Worm (Caenorhabditis elegans) whole organism, young adult: Measurements from ENCODE around the gene R09A8.5.

Experiments used
- B0336.3 ChIP-seq: fragments of 200-800 bp; sonication (Bioruptor generic); IDR thresholded peaks from 2 replicates; pipeline ENCODE4 v1.3.6; 2022; ENCODE audit warnings: missing genetic modification characterization, missing compliant biosample characterization
- F22D6.2 ChIP-seq: sonication (generic microtip); optimal IDR thresholded peaks from 2 replicates; lab custom pipeline; 2016; ENCODE audit warnings: mild to moderate bottlenecking, missing genetic modification characterization, missing compliant biosample characterization
- F37B4.10 ChIP-seq: fragments of 200-800 bp; sonication (Bioruptor generic); IDR thresholded peaks from 2 replicates; pipeline ENCODE4 v1.3.6; 2022; ENCODE audit warnings: missing genetic modification characterization, missing compliant biosample characterization
- F49E8.2 ChIP-seq: sonication (generic microtip); optimal IDR thresholded peaks from 3 replicates; lab custom pipeline; 2017; ENCODE audit warnings: missing genetic modification characterization, mild to moderate bottlenecking, missing compliant biosample characterization, antibody characterized with exemption, moderate library complexity; ENCODE audit not compliant: insufficient read depth
- T07F8.4 ChIP-seq: sonication (generic microtip); optimal IDR thresholded peaks from 2 replicates; lab custom pipeline; 2016; ENCODE audit warnings: mild to moderate bottlenecking, missing genetic modification characterization, moderate library complexity, missing compliant biosample characterization
- T26A5.8 ChIP-seq: sonication (generic microtip); optimal IDR thresholded peaks from 2 replicates; lab custom pipeline; 2016; ENCODE audit warnings: missing genetic modification characterization, missing compliant biosample characterization
- Y53F4B.3 ChIP-seq: fragments of 200-800 bp; sonication (Bioruptor generic); IDR thresholded peaks from 2 replicates; pipeline ENCODE4 v1.3.6; 2022; ENCODE audit warnings: missing genetic modification reagents, missing genetic modification characterization, missing compliant biosample characterization
- Y56A3A.18 ChIP-seq: fragments of 200-800 bp; sonication (Bioruptor generic); IDR thresholded peaks from 2 replicates; pipeline ENCODE4 v1.3.6; 2022; ENCODE audit warnings: missing genetic modification reagents, missing genetic modification characterization, missing compliant biosample characterization
- ama-1 ChIP-seq, 3 experiments: fragments of 150-350 bp in 1 of 3; sonication (generic microtip) in 2 of 3; optimal IDR thresholded peaks; 2 replicates each; lab custom pipeline; 2014 to 2018; ENCODE audit warnings: missing biosample characterization in 2 of 3, missing genetic modification characterization in 2 of 3, missing genetic modification reagents in 2 of 3
- aptf-2 ChIP-seq: fragments of 200-800 bp; sonication (Bioruptor generic); conservative IDR thresholded peaks from 2 replicates; pipeline ENCODE4 v1.3.6; 2022; ENCODE audit warnings: missing genetic modification reagents, missing genetic modification characterization, missing compliant biosample characterization
- atf-7 ChIP-seq: sonication (generic microtip); optimal IDR thresholded peaks from 2 replicates; lab custom pipeline; 2017; ENCODE audit warnings: mild to moderate bottlenecking, missing genetic modification characterization, missing compliant biosample characterization
- attf-3 ChIP-seq: fragments of 200-800 bp; sonication (Bioruptor generic); conservative IDR thresholded peaks from 2 replicates; pipeline ENCODE4 v1.3.6; 2022; ENCODE audit warnings: missing genetic modification reagents, missing genetic modification characterization, missing compliant biosample characterization
- cebp-1 ChIP-seq, 2 experiments: fragments of 200-800 bp in 1 of 2; sonication (Bioruptor generic) in 1 of 2; sonication (generic microtip) in 1 of 2; IDR thresholded peaks in 1 of 2; optimal IDR thresholded peaks in 1 of 2; 2 replicates each; pipeline versions ENCODE4 v1.3.6 to Lab custom; 2017 to 2022; ENCODE audit warnings: missing compliant biosample characterization in 2 of 2, missing genetic modification characterization in 2 of 2, mild to moderate bottlenecking in 1 of 2, missing genetic modification reagents in 1 of 2, moderate library complexity in 1 of 2
- ceh-40 ChIP-seq: fragments of 200-800 bp; sonication (Bioruptor generic); IDR thresholded peaks from 2 replicates; pipeline ENCODE4 v1.3.6; 2022; ENCODE audit warnings: missing genetic modification characterization, missing compliant biosample characterization
- ceh-58 ChIP-seq: fragments of 200-800 bp; sonication (Bioruptor generic); IDR thresholded peaks from 2 replicates; pipeline ENCODE4 v1.3.6; 2022; ENCODE audit warnings: missing genetic modification characterization, missing compliant biosample characterization
- ceh-79 ChIP-seq: sonication (generic microtip); optimal IDR thresholded peaks from 2 replicates; lab custom pipeline; 2017; ENCODE audit warnings: mild to moderate bottlenecking, missing genetic modification characterization, missing compliant biosample characterization
- dox-1 ChIP-seq: fragments of 200-800 bp; sonication (Bioruptor generic); IDR thresholded peaks from 2 replicates; pipeline ENCODE4 v1.3.6; 2022; ENCODE audit warnings: missing genetic modification reagents, missing genetic modification characterization, missing compliant biosample characterization
- efl-1 ChIP-seq: fragments of 150-350 bp; optimal IDR thresholded peaks from 2 replicates; lab custom pipeline; 2014; ENCODE audit warnings: missing biosample characterization, missing genetic modification reagents, missing genetic modification characterization
- egl-18 ChIP-seq: fragments of 200-800 bp; sonication (Bioruptor generic); IDR thresholded peaks from 2 replicates; pipeline ENCODE4 v1.3.6; 2022; ENCODE audit warnings: missing genetic modification reagents, missing genetic modification characterization, missing compliant biosample characterization
- egl-44 ChIP-seq: fragments of 200-800 bp; sonication (Bioruptor generic); IDR thresholded peaks from 2 replicates; pipeline ENCODE4 v1.3.6; 2022; ENCODE audit warnings: missing genetic modification reagents, missing genetic modification characterization, missing compliant biosample characterization
- ekl-4 ChIP-seq: fragments of 200-800 bp; sonication (Bioruptor generic); IDR thresholded peaks from 2 replicates; pipeline ENCODE4 v1.3.6; 2022; ENCODE audit warnings: missing genetic modification reagents, missing genetic modification characterization, missing compliant biosample characterization
- ets-4 ChIP-seq: fragments of 200-800 bp; sonication (Bioruptor generic); optimal IDR thresholded peaks from 2 replicates; lab custom pipeline; 2018; ENCODE audit warnings: mild to moderate bottlenecking, missing genetic modification characterization, missing compliant biosample characterization
- fkh-3 ChIP-seq: sonication (generic microtip); optimal IDR thresholded peaks from 2 replicates; lab custom pipeline; 2016; ENCODE audit warnings: mild to moderate bottlenecking, missing genetic modification characterization, missing compliant biosample characterization
- gei-17 ChIP-seq: fragments of 200-800 bp; sonication (Bioruptor generic); optimal IDR thresholded peaks from 2 replicates; lab custom pipeline; 2018; ENCODE audit warnings: mild to moderate bottlenecking, missing genetic modification characterization, missing compliant biosample characterization
- hmg-1.2 ChIP-seq: fragments of 200-800 bp; sonication (Bioruptor generic); IDR thresholded peaks from 2 replicates; pipeline ENCODE4 v1.3.6; 2022; ENCODE audit warnings: missing genetic modification reagents, missing genetic modification characterization, missing compliant biosample characterization
- hmg-20 ChIP-seq: fragments of 200-800 bp; sonication (Bioruptor generic); IDR thresholded peaks from 2 replicates; pipeline ENCODE4 v1.3.6; 2022; ENCODE audit warnings: missing genetic modification reagents, missing genetic modification characterization, missing compliant biosample characterization
- hsf-1 ChIP-seq: fragments of 200-800 bp; sonication (Bioruptor generic); IDR thresholded peaks from 2 replicates; pipeline ENCODE4 v1.3.6; 2022; ENCODE audit warnings: missing genetic modification reagents, missing genetic modification characterization, missing compliant biosample characterization
- lin-54 ChIP-seq: fragments of 200-800 bp; sonication (Bioruptor generic); optimal IDR thresholded peaks from 2 replicates; lab custom pipeline; 2018; ENCODE audit warnings: mild to moderate bottlenecking, missing genetic modification characterization, missing compliant biosample characterization
- lir-1 ChIP-seq: fragments of 200-800 bp; sonication (Bioruptor generic); conservative IDR thresholded peaks from 2 replicates; pipeline ENCODE4 v1.3.6; 2022; ENCODE audit warnings: missing genetic modification reagents, missing genetic modification characterization, missing compliant biosample characterization
- madf-3 ChIP-seq: fragments of 200-800 bp; sonication (Bioruptor generic); IDR thresholded peaks from 2 replicates; pipeline ENCODE4 v1.3.6; 2022; ENCODE audit warnings: missing genetic modification reagents, missing genetic modification characterization, missing compliant biosample characterization
- madf-6 ChIP-seq: fragments of 200-800 bp; sonication (Bioruptor generic); IDR thresholded peaks from 2 replicates; pipeline ENCODE4 v1.3.6; 2022; ENCODE audit warnings: missing genetic modification reagents, missing genetic modification characterization, missing compliant biosample characterization
- mxl-1 ChIP-seq: sonication (generic microtip); optimal IDR thresholded peaks from 2 replicates; lab custom pipeline; 2016; ENCODE audit warnings: missing genetic modification characterization, missing compliant biosample characterization
- nfyb-1 ChIP-seq: fragments of 200-800 bp; sonication (Bioruptor generic); IDR thresholded peaks from 2 replicates; pipeline ENCODE4 v1.3.6; 2022; ENCODE audit warnings: missing genetic modification reagents, missing genetic modification characterization, missing compliant biosample characterization
- nhr-120 ChIP-seq: fragments of 200-800 bp; sonication (Bioruptor generic); IDR thresholded peaks from 2 replicates; pipeline ENCODE4 v1.3.6; 2022; ENCODE audit warnings: missing genetic modification characterization, missing compliant biosample characterization
- nhr-27 ChIP-seq: fragments of 200-800 bp; sonication (Bioruptor generic); optimal IDR thresholded peaks from 2 replicates; lab custom pipeline; 2018; ENCODE audit warnings: mild to moderate bottlenecking, missing genetic modification characterization, moderate library complexity, missing compliant biosample characterization
- nhr-80 ChIP-seq: sonication (generic microtip); optimal IDR thresholded peaks from 2 replicates; lab custom pipeline; 2016; ENCODE audit warnings: missing genetic modification characterization, missing compliant biosample characterization
- pbrm-1 ChIP-seq: fragments of 200-800 bp; sonication (Bioruptor generic); IDR thresholded peaks from 2 replicates; pipeline ENCODE4 v1.3.6; 2022; ENCODE audit warnings: missing genetic modification reagents, missing genetic modification characterization, missing compliant biosample characterization
- rec-8 ChIP-seq, 2 experiments: sonication (generic microtip); optimal IDR thresholded peaks; 2 replicates each; lab custom pipeline; 2016; ENCODE audit warnings: mild to moderate bottlenecking in 2 of 2, missing genetic modification characterization in 2 of 2, missing genetic modification reagents in 2 of 2, missing genotype in 2 of 2, missing biosample characterization in 1 of 2, missing compliant biosample characterization in 1 of 2, moderate library complexity in 1 of 2
- repo-1 ChIP-seq: sonication (generic microtip); optimal IDR thresholded peaks from 2 replicates; lab custom pipeline; 2017; ENCODE audit warnings: mild to moderate bottlenecking, missing genetic modification characterization, missing compliant biosample characterization
- rpc-1 ChIP-seq, 2 experiments: fragments of 150-350 bp in 1 of 2; sonication (generic microtip) in 1 of 2; optimal IDR thresholded peaks; 2 replicates each; lab custom pipeline; 2014 to 2018; ENCODE audit warnings: missing biosample characterization in 1 of 2, missing genetic modification characterization in 1 of 2, missing genetic modification reagents in 1 of 2, missing genotype in 1 of 2
- snpc-1.3 ChIP-seq: sonication (generic microtip); optimal IDR thresholded peaks from 2 replicates; lab custom pipeline; 2017; ENCODE audit warnings: missing genetic modification characterization, mild to moderate bottlenecking, missing compliant biosample characterization, antibody characterized with exemption, moderate library complexity, missing genotype, missing genetic modification reagents; ENCODE audit not compliant: insufficient read depth
- sptf-2 ChIP-seq: fragments of 200-800 bp; sonication (Bioruptor generic); optimal IDR thresholded peaks from 2 replicates; lab custom pipeline; 2018; ENCODE audit warnings: mild to moderate bottlenecking, missing genetic modification characterization, missing compliant biosample characterization
- tbp1 ChIP-seq: fragments of 200-800 bp; sonication (Bioruptor generic); optimal IDR thresholded peaks from 2 replicates; lab custom pipeline; 2018; ENCODE audit warnings: mild to moderate bottlenecking, missing genetic modification characterization, missing compliant biosample characterization
- unc-62 ChIP-seq: fragments of 150-350 bp; optimal IDR thresholded peaks from 2 replicates; lab custom pipeline; 2014; ENCODE audit warnings: missing biosample characterization, missing genetic modification reagents, missing genetic modification characterization
- zfh-2 ChIP-seq: fragments of 200-800 bp; sonication (Bioruptor generic); conservative IDR thresholded peaks from 2 replicates; pipeline ENCODE4 v1.3.6; 2022; ENCODE audit warnings: missing genetic modification reagents, missing genetic modification characterization, missing compliant biosample characterization
- ztf-18 ChIP-seq: sonication (generic microtip); optimal IDR thresholded peaks from 2 replicates; lab custom pipeline; 2016; ENCODE audit warnings: missing genotype, mild to moderate bottlenecking, missing genetic modification characterization, missing compliant biosample characterization

The R09A8.5 gene

DNA sequence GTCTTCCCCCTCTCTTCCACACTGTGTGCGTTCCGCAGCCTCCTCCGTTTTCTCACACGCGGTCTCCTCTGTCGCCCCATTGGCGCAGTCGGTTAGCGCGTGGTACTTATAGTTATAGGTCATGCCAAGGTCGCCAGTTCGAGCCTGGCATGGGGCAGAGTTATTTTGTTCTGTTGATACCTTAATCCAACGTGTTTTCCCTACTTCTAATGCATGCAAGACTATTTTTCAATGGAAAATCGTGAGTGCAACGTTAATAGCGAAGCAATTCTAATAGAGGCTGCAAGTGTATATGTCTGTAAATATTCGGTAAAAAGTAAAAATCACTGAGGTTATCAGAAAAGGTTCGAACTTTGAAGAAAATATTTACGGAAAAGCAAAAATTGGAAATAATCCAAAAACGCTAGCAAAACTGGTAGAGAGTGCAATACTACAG lies 20.8 kb upstream of the R09A8.5 start (continued):
- TF ChIP-seq madf-3 (GFP tag; lab: Robert Waterston, UW) (no peak), hsf-1 (GFP tag; lab: Robert Waterston, UW) (0 out of 2 replicates have a peak, but pooled peaks have one; percentile 5), ama-1 (optimal IDR thresholded peaks at IDR 0.05; lab: Kevin White, UChicago) (no peak), ama-1 (GFP tag; optimal IDR thresholded peaks at IDR 0.05; lab: Kevin White, UChicago) (peak in 1 of 2 experiments; percentile 72), rec-8 (tag; optimal IDR thresholded peaks at IDR 0.05; lab: Kevin White, UChicago) (peak; percentile 39 to 64), nhr-80 (tag; lab: Kevin White, UChicago) (peak; percentile 46), nfyb-1 (GFP tag; lab: Robert Waterston, UW) (peak; percentile 80), rpc-1 (optimal IDR thresholded peaks at IDR 0.05; lab: Kevin White, UChicago) (peak; percentile 88), rpc-1 (tag; optimal IDR thresholded peaks at IDR 0.05; lab: Kevin White, UChicago) (peak; percentile 90), aptf-2 (GFP tag; lab: Robert Waterston, UW) (no peak), ceh-79 (tag; lab: Kevin White, UChicago) (peak; percentile 31), lir-1 (GFP tag; lab: Robert Waterston, UW) (peak; percentile 53), B0336.3 (peak; percentile 53; the same call in 1 of the 2 replicates), sptf-2 (GFP tag; lab: Kevin White, UChicago) (peak; percentile 77), egl-18 (GFP tag; lab: Robert Waterston, UW) (0 out of 2 replicates have a peak, but pooled peaks have one; percentile 34), ceh-40 (GFP tag; lab: Robert Waterston, UW) (peak; percentile 63; the same call in 1 of the 2 replicates), F22D6.2 (peak; percentile 37), T26A5.8 (tag; lab: Kevin White, UChicago) (peak; percentile 80), ztf-18 (tag; lab: Kevin White, UChicago) (peak; percentile 54), F37B4.10 (GFP tag; lab: Robert Waterston, UW) (0 out of 2 replicates have a peak, but pooled peaks have one; percentile 59), repo-1 (peak; percentile 74), nhr-27 (tag; lab: Kevin White, UChicago) (peak; percentile 76), mxl-1 (tag; lab: Kevin White, UChicago) (peak; percentile 79), hmg-20 (GFP tag; lab: Robert Waterston, UW) (peak; percentile 69; the same call in 1 of the 2 replicates), cebp-1 (GFP tag; IDR thresholded peaks at IDR 0.05; lab: Robert Waterston, UW) (0 out of 2 replicates have a peak, but pooled peaks have one; percentile 11), cebp-1 (tag; optimal IDR thresholded peaks at IDR 0.05; lab: Kevin White, UChicago) (peak; percentile 70), unc-62 (no peak), atf-7 (peak; percentile 69), snpc-1.3 (tag; lab: Kevin White, UChicago) (peak; percentile 66), ekl-4 (GFP tag; lab: Robert Waterston, UW) (peak; percentile 61; the same call in 1 of the 2 replicates), dox-1 (GFP tag; lab: Robert Waterston, UW) (peak; percentile 84), tbp1 (GFP tag; lab: Kevin White, UChicago) (peak; percentile 92), gei-17 (peak; percentile 69), nhr-120 (GFP tag; lab: Robert Waterston, UW) (no peak), T07F8.4 (tag; lab: Kevin White, UChicago) (peak; percentile 50), attf-3 (GFP tag; lab: Robert Waterston, UW) (0 out of 2 replicates have a peak, but pooled peaks have one; percentile 14), F49E8.2 (tag; lab: Kevin White, UChicago) (no peak), pbrm-1 (GFP tag; lab: Robert Waterston, UW) (peak; percentile 85), efl-1 (no peak), ets-4 (GFP tag; lab: Kevin White, UChicago) (peak; percentile 27), Y53F4B.3 (no peak; the same call in 1 of the 2 replicates), Y56A3A.18 (GFP tag; lab: Robert Waterston, UW) (0 out of 2 replicates have a peak, but pooled peaks have one; percentile 47), fkh-3 (tag; lab: Kevin White, UChicago) (peak; percentile 64), zfh-2 (GFP tag; lab: Robert Waterston, UW) (peak; percentile 69), hmg-1.2 (GFP tag; lab: Robert Waterston, UW) (peak; percentile 79), egl-44 (GFP tag; lab: Robert Waterston, UW) (no peak), ceh-58 (no peak), lin-54 (peak; percentile 32), madf-6 (peak; percentile 47; the same call in 1 of the 2 replicates)
